Fruit fly (Drosophila melanogaster): ENCODE measurements around the gene ko.

ko gene

dm6 chr3L:21130839-21131410, at the start of gene ko:
ko (minus strand) TSS chr3L:21131159.
- TF ChIP-seq sv (GFP tag; optimal IDR thresholded peaks at IDR 0.05) (no peak), Vsx2 (GFP tag; optimal IDR thresholded peaks at IDR 0.05; ENCODE audit: partially characterized antibody) (no peak), Dif (GFP tag; optimal IDR thresholded peaks at IDR 0.05; ENCODE audit: partially characterized antibody) (no peak), Hnf4 (GFP tag; optimal IDR thresholded peaks at IDR 0.05) (no peak), Hr83 (GFP tag; optimal IDR thresholded peaks at IDR 0.05; ENCODE audit: poor library complexity, severe bottlenecking) (no peak), CrebA (GFP tag; optimal IDR thresholded peaks at IDR 0.05; ENCODE audit: borderline replicate concordance) (peak; percentile 14), Mio (GFP tag; optimal IDR thresholded peaks at IDR 0.05) (no peak)

dm6 chr3L:21176935-21177581, 46.1 kb upstream of the ko start:
- TF ChIP-seq N (GFP tag; optimal IDR thresholded peaks at IDR 0.05), result no peak
- peak; percentile 19 for TF ChIP-seq dmrt93B (GFP tag; optimal IDR thresholded peaks at IDR 0.05)
- peak; percentile 73 for TF ChIP-seq h (GFP tag; optimal IDR thresholded peaks at IDR 0.05)
- TF ChIP-seq sv (GFP tag; optimal IDR thresholded peaks at IDR 0.05), result peak; percentile 53
- TF ChIP-seq usp (GFP tag; optimal IDR thresholded peaks at IDR 0.05), result no peak
- peak; percentile 38 for TF ChIP-seq brk (GFP tag; optimal IDR thresholded peaks at IDR 0.05)
- TF ChIP-seq br (GFP tag; optimal IDR thresholded peaks at IDR 0.05), result peak; percentile 47
- peak; percentile 66 for TF ChIP-seq OdsH (GFP tag; optimal IDR thresholded peaks at IDR 0.05)
- TF ChIP-seq rgr (GFP tag; optimal IDR thresholded peaks at IDR 0.05), result peak; percentile 77
- peak; percentile 61 for TF ChIP-seq ey (GFP tag; optimal IDR thresholded peaks at IDR 0.05)
- peak; percentile 64 for TF ChIP-seq HLH106 (tag; optimal IDR thresholded peaks at IDR 0.05)
- peak; percentile 31 for TF ChIP-seq woc (GFP tag; optimal IDR thresholded peaks at IDR 0.05)
- peak; percentile 41 for TF ChIP-seq Sp1 (GFP tag; optimal IDR thresholded peaks at IDR 0.05)
- peak; percentile 62 for TF ChIP-seq fru (GFP tag; optimal IDR thresholded peaks at IDR 0.05)
- TF ChIP-seq foxo (GFP tag; optimal IDR thresholded peaks at IDR 0.05), result peak in 1 of 2 experiments; percentile 68
- TF ChIP-seq Jra (GFP tag; optimal IDR thresholded peaks at IDR 0.05), result no peak

- TF ChIP-seq woc (GFP tag; optimal IDR thresholded peaks at IDR 0.05) (no peak), Mio (GFP tag; optimal IDR thresholded peaks at IDR 0.05) (no peak), sv (GFP tag; optimal IDR thresholded peaks at IDR 0.05) (no peak), CG9705 (GFP tag; optimal IDR thresholded peaks at IDR 0.05) (no peak), dmrt93B (GFP tag; optimal IDR thresholded peaks at IDR 0.05) (no peak), HLH106 (tag; optimal IDR thresholded peaks at IDR 0.05) (no peak), foxo (GFP tag; optimal IDR thresholded peaks at IDR 0.05) (no peak), Jra (GFP tag; optimal IDR thresholded peaks at IDR 0.05) (no peak), N (GFP tag; optimal IDR thresholded peaks at IDR 0.05) (no peak), dl (GFP tag; optimal IDR thresholded peaks at IDR 0.05; ENCODE audit: insufficient read depth in 1 of 2, partially characterized antibody in 2 of 2) (no peak), usp (GFP tag; optimal IDR thresholded peaks at IDR 0.05) (no peak), Dfd (GFP tag; optimal IDR thresholded peaks at IDR 0.05) (no peak), rgr (GFP tag; optimal IDR thresholded peaks at IDR 0.05) (no peak), jim (GFP tag; optimal IDR thresholded peaks at IDR 0.05) (no peak), Vsx2 (GFP tag; optimal IDR thresholded peaks at IDR 0.05; ENCODE audit: partially characterized antibody) (no peak), Dif (GFP tag; optimal IDR thresholded peaks at IDR 0.05; ENCODE audit: partially characterized antibody) (no peak), pan (optimal IDR thresholded peaks at IDR 0.05) (no peak), dsf (GFP tag; optimal IDR thresholded peaks at IDR 0.05; ENCODE audit: borderline replicate concordance) (no peak), OdsH (GFP tag; optimal IDR thresholded peaks at IDR 0.05) (no peak)
Observed at dm6 chr3L:21176276-21176934, 45.4 kb upstream of the ko start.

dm6 chr3L:21175531-21176271, 44.7 kb upstream of the ko start:
- TF ChIP-seq Myc (optimal IDR thresholded peaks at IDR 0.05), result peak; percentile 84
- TF ChIP-seq fru (GFP tag; optimal IDR thresholded peaks at IDR 0.05), result no peak
- no peak for TF ChIP-seq HLH106 (tag; optimal IDR thresholded peaks at IDR 0.05)
- TF ChIP-seq sage (GFP tag; optimal IDR thresholded peaks at IDR 0.05), result no peak
- TF ChIP-seq br (GFP tag; optimal IDR thresholded peaks at IDR 0.05), result peak; percentile 17
- TF ChIP-seq Rel (GFP tag; optimal IDR thresholded peaks at IDR 0.05), result no peak
- peak; percentile 79 for TF ChIP-seq Rel (tag; optimal IDR thresholded peaks at IDR 0.05)
- TF ChIP-seq Sp1 (GFP tag; optimal IDR thresholded peaks at IDR 0.05), result peak; percentile 5
- no peak for TF ChIP-seq N (GFP tag; optimal IDR thresholded peaks at IDR 0.05)
- TF ChIP-seq woc (GFP tag; optimal IDR thresholded peaks at IDR 0.05), result no peak
- no peak for TF ChIP-seq CG32264 (GFP tag; optimal IDR thresholded peaks at IDR 0.05)
- TF ChIP-seq brk (GFP tag; optimal IDR thresholded peaks at IDR 0.05), result no peak
- TF ChIP-seq pan (optimal IDR thresholded peaks at IDR 0.05), result no peak
- TF ChIP-seq GATAd (GFP tag; optimal IDR thresholded peaks at IDR 0.05), result no peak
